Worm (Caenorhabditis elegans) whole organism, early embryonic: ENCODE data around the gene C29F9.5.

Source experiments
- aly-1 ChIP-seq: sonication (generic microtip); optimal IDR thresholded peaks from 2 replicates; lab custom pipeline; 2016; ENCODE audit warnings: missing genetic modification characterization, missing compliant biosample characterization
- hnd-1 ChIP-seq: sonication (generic microtip); optimal IDR thresholded peaks from 2 replicates; lab custom pipeline; 2016; ENCODE audit warnings: missing genetic modification characterization, missing compliant biosample characterization

- TF ChIP-seq hnd-1, result no peak
- no peak for TF ChIP-seq aly-1
Measured at ce11 chrIII:87183-87582, 30.1 kb upstream of the C29F9.5 start, which contains the start of the genes F54C4.4 and mrpl-40.
